Fruit fly (Drosophila melanogaster) whole organism, prepupa: ENCODE measurements around the gene trus.

Source experiments
- CG11762 ChIP-seq: fragments of 200-800 bp; sonication (Bioruptor generic); optimal IDR thresholded peaks from 3 replicates; lab custom pipeline; 2016; ENCODE audit warnings: missing biosample characterization, missing genetic modification characterization; ENCODE audit not compliant: insufficient read depth
- CG6276 ChIP-seq: fragments of 200-800 bp; sonication (Bioruptor generic); optimal IDR thresholded peaks from 2 replicates; lab custom pipeline; 2017; ENCODE audit warnings: missing biosample characterization, mild to moderate bottlenecking, missing genetic modification characterization
- fd85E ChIP-seq: fragments of 200-800 bp; sonication (Bioruptor generic); optimal IDR thresholded peaks from 3 replicates; lab custom pipeline; 2016; ENCODE audit warnings: missing biosample characterization, missing genetic modification characterization
- lz ChIP-seq: fragments of 200-800 bp; sonication (Bioruptor generic); optimal IDR thresholded peaks from 3 replicates; lab custom pipeline; 2016; ENCODE audit warnings: missing biosample characterization, missing genetic modification characterization
- svp ChIP-seq: fragments of 200-800 bp; sonication (Bioruptor generic); peaks from one replicate; lab custom pipeline; 2016; ENCODE audit warnings: missing biosample characterization, missing genetic modification characterization

DNA sequence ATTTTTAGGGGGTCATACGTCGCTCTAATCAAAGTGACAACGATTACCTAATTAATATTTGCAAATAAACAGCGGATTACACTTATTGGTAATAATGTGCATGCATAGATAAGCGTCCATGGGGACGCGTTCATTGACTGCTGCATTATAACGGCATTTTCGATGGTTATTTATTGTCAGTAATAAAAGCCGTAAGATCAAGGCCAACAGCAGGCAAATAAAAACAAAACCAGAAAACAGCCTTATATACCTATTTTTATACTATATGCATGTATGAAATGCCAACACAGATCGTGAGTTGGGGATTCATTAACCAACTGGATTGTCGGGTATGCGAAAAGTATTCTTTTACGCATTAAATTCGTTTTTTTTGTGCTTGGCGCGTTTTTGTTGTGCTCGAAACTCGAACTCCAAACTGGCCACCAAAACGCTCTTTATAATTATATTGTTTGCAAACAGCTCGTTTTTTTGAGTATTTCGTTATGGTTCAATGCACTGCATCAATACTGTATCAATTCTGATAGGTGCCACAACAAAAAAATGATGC lies 5.6 kb upstream of the trus start:
- TF ChIP-seq CG6276 (GFP tag; lab: Kevin White, UChicago) (no peak), svp (GFP tag; lab: Kevin White, UChicago) (no peak), fd85E (no peak), lz (GFP tag; lab: Kevin White, UChicago) (no peak), CG11762 (GFP tag; lab: Kevin White, UChicago) (no peak)
